Worm (Caenorhabditis elegans): ENCODE results near the gene M153.5.

DNA sequence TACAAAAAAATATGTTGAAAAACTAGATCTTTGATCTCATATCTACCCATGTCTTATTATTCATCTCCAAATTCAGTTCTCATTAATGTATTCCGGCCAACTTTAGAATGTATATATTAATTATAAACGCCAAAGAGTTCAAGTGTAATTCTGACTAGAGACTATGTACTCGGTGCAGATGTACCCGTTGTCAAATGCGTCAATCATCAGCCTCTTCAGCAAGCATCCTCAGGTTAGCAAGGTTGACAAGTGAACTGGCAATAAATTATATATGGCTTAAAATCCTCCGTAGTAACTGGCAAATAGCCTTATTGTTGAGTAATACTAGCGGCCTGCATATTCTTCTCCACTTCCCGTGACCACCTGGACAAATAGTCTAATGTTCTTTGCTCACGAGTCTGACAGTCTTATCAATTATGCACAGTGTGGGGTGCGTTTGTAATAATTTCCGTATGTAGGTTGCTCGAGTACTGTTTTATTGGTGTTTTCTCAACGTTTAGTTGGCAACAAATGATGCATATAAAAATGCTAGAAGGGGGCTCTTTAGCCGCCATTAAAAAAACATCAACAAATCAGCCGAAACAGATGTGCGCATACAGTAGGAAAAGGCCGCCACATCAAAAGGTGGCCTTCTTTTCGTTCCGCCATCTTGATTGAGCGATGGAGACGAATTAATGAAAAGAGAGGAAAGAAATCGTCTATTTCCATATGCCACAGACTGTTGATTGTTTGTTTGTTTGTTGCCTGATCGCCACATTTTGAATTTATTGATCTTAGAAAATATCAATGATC, 44.7 kb downstream of the M153.5 start:
- TF ChIP-seq flt-1 (GFP tag; IDR thresholded peaks at IDR 0.05) = no peak
- TF ChIP-seq hmg-4 (GFP tag; optimal IDR thresholded peaks at IDR 0.05) = peak; percentile 51

All from whole organism, early embryonic.